Fruit fly (Drosophila melanogaster): Measurements from ENCODE around the gene Hmgcl.

Hmgcl gene

dm6 chr2L:6945088-6945487 is 15.1 kb upstream of the Hmgcl start, which contains the start of gene Fgop2:
Gene Fgop2, minus strand, starts transcription at chr2L:6945289.
- no peak for TF ChIP-seq Hnf4 (GFP tag; optimal IDR thresholded peaks at IDR 0.05)
- TF ChIP-seq Rel (GFP tag; optimal IDR thresholded peaks at IDR 0.05) = no peak
- TF ChIP-seq Rel (tag; optimal IDR thresholded peaks at IDR 0.05) = peak; percentile 7

- TF ChIP-seq woc (GFP tag; optimal IDR thresholded peaks at IDR 0.05) (peak; percentile 77), Jra (GFP tag; optimal IDR thresholded peaks at IDR 0.05) (no peak), Hr83 (GFP tag; optimal IDR thresholded peaks at IDR 0.05; ENCODE audit: poor library complexity, severe bottlenecking) (no peak)
Measured at dm6 chr2L:6948540-6948942, 11.6 kb upstream of the Hmgcl start, which contains the start of gene ihog. Gene ihog, minus strand, starts transcription at chr2L:6948808.

- TF ChIP-seq Hr78 (GFP tag; optimal IDR thresholded peaks at IDR 0.05) (no peak), CrebA (GFP tag; optimal IDR thresholded peaks at IDR 0.05; ENCODE audit: borderline replicate concordance) (no peak), tai (GFP tag; optimal IDR thresholded peaks at IDR 0.05) (no peak), OdsH (GFP tag; optimal IDR thresholded peaks at IDR 0.05) (peak; percentile 88), ey (GFP tag; optimal IDR thresholded peaks at IDR 0.05) (peak; percentile 76), sage (GFP tag; optimal IDR thresholded peaks at IDR 0.05) (no peak), usp (GFP tag; optimal IDR thresholded peaks at IDR 0.05) (no peak), fru (GFP tag; optimal IDR thresholded peaks at IDR 0.05) (no peak), Sp1 (GFP tag; optimal IDR thresholded peaks at IDR 0.05) (peak; percentile 90), lola (GFP tag; optimal IDR thresholded peaks at IDR 0.05) (no peak), HLH106 (tag; optimal IDR thresholded peaks at IDR 0.05) (peak; percentile 91), dsf (GFP tag; optimal IDR thresholded peaks at IDR 0.05; ENCODE audit: borderline replicate concordance) (peak; percentile 78), br (GFP tag; optimal IDR thresholded peaks at IDR 0.05) (peak; percentile 62), dmrt93B (GFP tag; optimal IDR thresholded peaks at IDR 0.05) (no peak), Mio (GFP tag; optimal IDR thresholded peaks at IDR 0.05) (no peak), CG9705 (GFP tag; optimal IDR thresholded peaks at IDR 0.05) (peak; percentile 64), rgr (GFP tag; optimal IDR thresholded peaks at IDR 0.05) (no peak), psq (GFP tag; optimal IDR thresholded peaks at IDR 0.05) (peak; percentile 44), sv (GFP tag; optimal IDR thresholded peaks at IDR 0.05) (peak; percentile 44), Myc (optimal IDR thresholded peaks at IDR 0.05) (no peak)
Measured at dm6 chr2L:6950096-6950495, 10.1 kb upstream of the Hmgcl start, which contains the start of the genes Gas41 and SA1. Gene Gas41, minus strand, starts transcription at chr2L:6950207. Gene SA1, plus strand, starts transcription at chr2L:6950421.

dm6 chr2L:6956725-6957124 is 3.5 kb upstream of the Hmgcl start, which contains the start of the genes CG13775 and CG3430:
Gene CG13775, minus strand, starts transcription at chr2L:6956950.
Gene CG3430, plus strand, starts transcription at chr2L:6957008.
- TF ChIP-seq dl (GFP tag; optimal IDR thresholded peaks at IDR 0.05; ENCODE audit: insufficient read depth in 1 of 2, partially characterized antibody in 2 of 2) (no peak), OdsH (GFP tag; optimal IDR thresholded peaks at IDR 0.05) (peak; percentile 5), br (GFP tag; optimal IDR thresholded peaks at IDR 0.05) (no peak), Abd-B (GFP tag; optimal IDR thresholded peaks at IDR 0.05) (no peak), Myc (optimal IDR thresholded peaks at IDR 0.05) (peak; percentile 33), woc (GFP tag; optimal IDR thresholded peaks at IDR 0.05) (no peak), GATAd (GFP tag; optimal IDR thresholded peaks at IDR 0.05) (no peak), HLH106 (tag; optimal IDR thresholded peaks at IDR 0.05) (peak; percentile 39), CG9705 (GFP tag; optimal IDR thresholded peaks at IDR 0.05) (no peak), Mio (GFP tag; optimal IDR thresholded peaks at IDR 0.05) (no peak), dmrt93B (GFP tag; optimal IDR thresholded peaks at IDR 0.05) (no peak), ey (GFP tag; optimal IDR thresholded peaks at IDR 0.05) (no peak), psq (GFP tag; optimal IDR thresholded peaks at IDR 0.05) (peak; percentile 0)

dm6 chr2L:6964022-6964434 is 3.9 kb downstream of the Hmgcl start, which contains the start of the genes sip2 and Coprox:
Gene sip2, minus strand, starts transcription at chr2L:6964074.
Gene Coprox, plus strand, starts transcription at chr2L:6964421.
- TF ChIP-seq Hr78 (GFP tag; optimal IDR thresholded peaks at IDR 0.05) = no peak
- TF ChIP-seq dsf (GFP tag; optimal IDR thresholded peaks at IDR 0.05; ENCODE audit: borderline replicate concordance) = no peak
- no peak for TF ChIP-seq dl (GFP tag; optimal IDR thresholded peaks at IDR 0.05; ENCODE audit: insufficient read depth in 1 of 2, partially characterized antibody in 2 of 2)
- no peak for TF ChIP-seq h (GFP tag; optimal IDR thresholded peaks at IDR 0.05)
- no peak for TF ChIP-seq fru (GFP tag; optimal IDR thresholded peaks at IDR 0.05)
- no peak for TF ChIP-seq brk (GFP tag; optimal IDR thresholded peaks at IDR 0.05)
- peak; percentile 66 for TF ChIP-seq OdsH (GFP tag; optimal IDR thresholded peaks at IDR 0.05)
- TF ChIP-seq sage (GFP tag; optimal IDR thresholded peaks at IDR 0.05) = no peak
- TF ChIP-seq CG32264 (GFP tag; optimal IDR thresholded peaks at IDR 0.05) = no peak
- TF ChIP-seq dmrt93B (GFP tag; optimal IDR thresholded peaks at IDR 0.05) = no peak
- TF ChIP-seq lola (GFP tag; optimal IDR thresholded peaks at IDR 0.05) = no peak
- TF ChIP-seq Hr83 (GFP tag; optimal IDR thresholded peaks at IDR 0.05; ENCODE audit: poor library complexity, severe bottlenecking) = no peak
- TF ChIP-seq tai (GFP tag; optimal IDR thresholded peaks at IDR 0.05) = no peak
- TF ChIP-seq CrebA (GFP tag; optimal IDR thresholded peaks at IDR 0.05; ENCODE audit: borderline replicate concordance) = no peak
- no peak for TF ChIP-seq Hnf4 (GFP tag; optimal IDR thresholded peaks at IDR 0.05)
- TF ChIP-seq Mio (GFP tag; optimal IDR thresholded peaks at IDR 0.05) = no peak
- peak; percentile 77 for TF ChIP-seq HLH106 (tag; optimal IDR thresholded peaks at IDR 0.05)
- TF ChIP-seq Dif (GFP tag; optimal IDR thresholded peaks at IDR 0.05; ENCODE audit: partially characterized antibody) = no peak
- no peak for TF ChIP-seq Rel (GFP tag; optimal IDR thresholded peaks at IDR 0.05)
- TF ChIP-seq Rel (tag; optimal IDR thresholded peaks at IDR 0.05) = peak; percentile 47
- TF ChIP-seq Jra (GFP tag; optimal IDR thresholded peaks at IDR 0.05) = no peak
- no peak for TF ChIP-seq jim (GFP tag; optimal IDR thresholded peaks at IDR 0.05)
- TF ChIP-seq br (GFP tag; optimal IDR thresholded peaks at IDR 0.05) = no peak
- TF ChIP-seq ey (GFP tag; optimal IDR thresholded peaks at IDR 0.05) = no peak
- TF ChIP-seq Sp1 (GFP tag; optimal IDR thresholded peaks at IDR 0.05) = peak; percentile 75
- peak; percentile 40 for TF ChIP-seq CG9705 (GFP tag; optimal IDR thresholded peaks at IDR 0.05)
- TF ChIP-seq Dfd (GFP tag; optimal IDR thresholded peaks at IDR 0.05) = no peak
- no peak for TF ChIP-seq Vsx2 (GFP tag; optimal IDR thresholded peaks at IDR 0.05; ENCODE audit: partially characterized antibody)
- TF ChIP-seq Myc (optimal IDR thresholded peaks at IDR 0.05) = peak; percentile 26
- TF ChIP-seq Abd-B (GFP tag; optimal IDR thresholded peaks at IDR 0.05) = no peak
- TF ChIP-seq usp (GFP tag; optimal IDR thresholded peaks at IDR 0.05) = no peak
- peak; percentile 47 for TF ChIP-seq psq (GFP tag; optimal IDR thresholded peaks at IDR 0.05)
- TF ChIP-seq GATAd (GFP tag; optimal IDR thresholded peaks at IDR 0.05) = no peak
- peak; percentile 57 for TF ChIP-seq rgr (GFP tag; optimal IDR thresholded peaks at IDR 0.05)

All from whole organism, wandering third instar larva.